Worm (Caenorhabditis elegans) whole organism, young adult: ENCODE results near the gene rpl-25.1.
A peak's percentile ranks its signal among the peaks of the same experiment; 100 is the strongest.

Experiments used
- F55B11.4 ChIP-seq: sonication (generic microtip); optimal IDR thresholded peaks from 2 replicates; lab custom pipeline; 2016; ENCODE audit warnings: missing compliant biosample characterization, missing genetic modification characterization, borderline replicate concordance; ENCODE audit not compliant: insufficient read depth
- F57A8.1 ChIP-seq: fragments of 200-800 bp; sonication (Bioruptor generic); optimal IDR thresholded peaks from 2 replicates; lab custom pipeline; 2018; ENCODE audit warnings: mild to moderate bottlenecking, missing genetic modification characterization, moderate library complexity, missing compliant biosample characterization
- F57C9.4 ChIP-seq: sonication (generic microtip); optimal IDR thresholded peaks from 2 replicates; lab custom pipeline; 2017; ENCODE audit warnings: mild to moderate bottlenecking, missing genetic modification characterization, missing compliant biosample characterization
- K12H6.12 ChIP-seq: fragments of 200-800 bp; sonication (Bioruptor generic); optimal IDR thresholded peaks from 2 replicates; lab custom pipeline; 2018; ENCODE audit warnings: mild to moderate bottlenecking, missing genetic modification characterization, missing compliant biosample characterization
- T07F8.4 ChIP-seq: sonication (generic microtip); optimal IDR thresholded peaks from 2 replicates; lab custom pipeline; 2016; ENCODE audit warnings: mild to moderate bottlenecking, missing genetic modification characterization, moderate library complexity, missing compliant biosample characterization
- Y53G8AR.9 ChIP-seq: fragments of 200-800 bp; sonication (Bioruptor generic); conservative IDR thresholded peaks from 2 replicates; pipeline ENCODE4 v1.3.6; 2022; ENCODE audit warnings: missing genetic modification reagents, missing genetic modification characterization, missing compliant biosample characterization
- Y56A3A.18 ChIP-seq: fragments of 200-800 bp; sonication (Bioruptor generic); IDR thresholded peaks from 2 replicates; pipeline ENCODE4 v1.3.6; 2022; ENCODE audit warnings: missing genetic modification reagents, missing genetic modification characterization, missing compliant biosample characterization
- Y67H2A.10 ChIP-seq: fragments of 200-800 bp; sonication (Bioruptor generic); conservative IDR thresholded peaks from 2 replicates; pipeline ENCODE4 v1.3.6; 2022; ENCODE audit warnings: missing genetic modification reagents, missing genetic modification characterization, missing compliant biosample characterization
- aptf-3 ChIP-seq: fragments of 200-800 bp; sonication (Bioruptor generic); IDR thresholded peaks from 2 replicates; pipeline ENCODE4 v1.3.6; 2022; ENCODE audit warnings: missing genetic modification characterization, missing compliant biosample characterization
- attf-3 ChIP-seq: fragments of 200-800 bp; sonication (Bioruptor generic); conservative IDR thresholded peaks from 2 replicates; pipeline ENCODE4 v1.3.6; 2022; ENCODE audit warnings: missing genetic modification reagents, missing genetic modification characterization, missing compliant biosample characterization
- attf-6 ChIP-seq: fragments of 200-800 bp; sonication (Bioruptor generic); IDR thresholded peaks from 2 replicates; pipeline ENCODE4 v1.3.6; 2022; ENCODE audit warnings: missing genetic modification reagents, missing genetic modification characterization, missing compliant biosample characterization
- ceh-58 ChIP-seq: fragments of 200-800 bp; sonication (Bioruptor generic); IDR thresholded peaks from 2 replicates; pipeline ENCODE4 v1.3.6; 2022; ENCODE audit warnings: missing genetic modification characterization, missing compliant biosample characterization
- ceh-79 ChIP-seq: sonication (generic microtip); optimal IDR thresholded peaks from 2 replicates; lab custom pipeline; 2017; ENCODE audit warnings: mild to moderate bottlenecking, missing genetic modification characterization, missing compliant biosample characterization
- ceh-91 ChIP-seq: fragments of 200-800 bp; sonication (Bioruptor generic); IDR thresholded peaks from 2 replicates; pipeline ENCODE4 v1.3.6; 2022; ENCODE audit warnings: missing genetic modification reagents, missing genetic modification characterization, missing compliant biosample characterization
- die-1 ChIP-seq: sonication (generic microtip); optimal IDR thresholded peaks from 2 replicates; lab custom pipeline; 2016; ENCODE audit warnings: missing genotype, mild to moderate bottlenecking, missing genetic modification characterization, missing compliant biosample characterization
- ekl-4 ChIP-seq: fragments of 200-800 bp; sonication (Bioruptor generic); IDR thresholded peaks from 2 replicates; pipeline ENCODE4 v1.3.6; 2022; ENCODE audit warnings: missing genetic modification reagents, missing genetic modification characterization, missing compliant biosample characterization
- ets-4 ChIP-seq: fragments of 200-800 bp; sonication (Bioruptor generic); optimal IDR thresholded peaks from 2 replicates; lab custom pipeline; 2018; ENCODE audit warnings: mild to moderate bottlenecking, missing genetic modification characterization, missing compliant biosample characterization
- him-1 ChIP-seq: sonication (generic microtip); optimal IDR thresholded peaks from 2 replicates; lab custom pipeline; 2016; ENCODE audit warnings: missing genotype, missing genetic modification reagents, missing genetic modification characterization, missing compliant biosample characterization
- hlh-12 ChIP-seq: sonication (generic microtip); optimal IDR thresholded peaks from 2 replicates; lab custom pipeline; 2016; ENCODE audit warnings: missing genetic modification characterization, missing compliant biosample characterization
- hlh-26 ChIP-seq: fragments of 200-800 bp; sonication (Bioruptor generic); conservative IDR thresholded peaks from 2 replicates; pipeline ENCODE4 v1.3.6; 2022; ENCODE audit warnings: missing genetic modification reagents, missing genetic modification characterization, missing compliant biosample characterization
- lin-26 ChIP-seq: fragments of 200-800 bp; sonication (Bioruptor generic); IDR thresholded peaks from 2 replicates; pipeline ENCODE4 v1.3.6; 2022; ENCODE audit warnings: missing genetic modification reagents, missing genetic modification characterization, missing compliant biosample characterization
- lin-54 ChIP-seq: fragments of 200-800 bp; sonication (Bioruptor generic); optimal IDR thresholded peaks from 2 replicates; lab custom pipeline; 2018; ENCODE audit warnings: mild to moderate bottlenecking, missing genetic modification characterization, missing compliant biosample characterization
- madf-10 ChIP-seq: sonication (generic microtip); optimal IDR thresholded peaks from 2 replicates; lab custom pipeline; 2016; ENCODE audit warnings: mild to moderate bottlenecking, missing genetic modification characterization, missing compliant biosample characterization
- nfya-1 ChIP-seq: sonication (generic microtip); optimal IDR thresholded peaks from 2 replicates; lab custom pipeline; 2017; ENCODE audit warnings: antibody characterized with exemption, missing compliant biosample characterization, missing genetic modification characterization, borderline replicate concordance; ENCODE audit not compliant: insufficient read depth
- nhr-179 ChIP-seq: sonication (generic microtip); optimal IDR thresholded peaks from 2 replicates; lab custom pipeline; 2016; ENCODE audit warnings: mild to moderate bottlenecking, missing genetic modification characterization, missing compliant biosample characterization
- nhr-80 ChIP-seq: sonication (generic microtip); optimal IDR thresholded peaks from 2 replicates; lab custom pipeline; 2016; ENCODE audit warnings: missing genetic modification characterization, missing compliant biosample characterization
- nhr-90 ChIP-seq: sonication (generic microtip); optimal IDR thresholded peaks from 2 replicates; lab custom pipeline; 2016; ENCODE audit warnings: missing genotype, mild to moderate bottlenecking, missing genetic modification characterization, missing compliant biosample characterization
- rec-8 ChIP-seq, 2 experiments: sonication (generic microtip); optimal IDR thresholded peaks; 2 replicates each; lab custom pipeline; 2016; ENCODE audit warnings: mild to moderate bottlenecking in 2 of 2, missing genetic modification characterization in 2 of 2, missing genetic modification reagents in 2 of 2, missing genotype in 2 of 2, missing biosample characterization in 1 of 2, missing compliant biosample characterization in 1 of 2, moderate library complexity in 1 of 2
- repo-1 ChIP-seq: sonication (generic microtip); optimal IDR thresholded peaks from 2 replicates; lab custom pipeline; 2017; ENCODE audit warnings: mild to moderate bottlenecking, missing genetic modification characterization, missing compliant biosample characterization
- rpc-1 ChIP-seq, 2 experiments: fragments of 150-350 bp in 1 of 2; sonication (generic microtip) in 1 of 2; optimal IDR thresholded peaks; 2 replicates each; lab custom pipeline; 2014 to 2018; ENCODE audit warnings: missing biosample characterization in 1 of 2, missing genetic modification characterization in 1 of 2, missing genetic modification reagents in 1 of 2, missing genotype in 1 of 2
- sea-2 ChIP-seq: fragments of 200-800 bp; sonication (Bioruptor generic); IDR thresholded peaks from 2 replicates; pipeline ENCODE4 v1.3.6; 2022; ENCODE audit warnings: missing genetic modification characterization, missing compliant biosample characterization
- snpc-1.3 ChIP-seq: sonication (generic microtip); optimal IDR thresholded peaks from 2 replicates; lab custom pipeline; 2017; ENCODE audit warnings: missing genetic modification characterization, mild to moderate bottlenecking, missing compliant biosample characterization, antibody characterized with exemption, moderate library complexity, missing genotype, missing genetic modification reagents; ENCODE audit not compliant: insufficient read depth
- snpc-3.4 ChIP-seq: sonication (generic microtip); optimal IDR thresholded peaks from 2 replicates; lab custom pipeline; 2017; ENCODE audit warnings: missing genetic modification characterization, mild to moderate bottlenecking, missing compliant biosample characterization, antibody characterized with exemption, moderate library complexity, missing genotype, missing genetic modification reagents
- tbx-9 ChIP-seq: sonication (generic microtip); optimal IDR thresholded peaks from 2 replicates; lab custom pipeline; 2016; ENCODE audit warnings: borderline replicate concordance, missing genetic modification characterization, inconsistent platforms, missing compliant biosample characterization
- tlf-1 ChIP-seq: fragments of 200-800 bp; sonication (Bioruptor generic); optimal IDR thresholded peaks from 2 replicates; lab custom pipeline; 2018; ENCODE audit warnings: mild to moderate bottlenecking, missing genetic modification characterization, missing compliant biosample characterization
- zfh-2 ChIP-seq: fragments of 200-800 bp; sonication (Bioruptor generic); conservative IDR thresholded peaks from 2 replicates; pipeline ENCODE4 v1.3.6; 2022; ENCODE audit warnings: missing genetic modification reagents, missing genetic modification characterization, missing compliant biosample characterization
- ztf-28 ChIP-seq: fragments of 200-800 bp; sonication (Bioruptor generic); IDR thresholded peaks from 2 replicates; pipeline ENCODE4 v1.3.6; 2022; ENCODE audit warnings: missing genetic modification reagents, missing genetic modification characterization, missing compliant biosample characterization
- ztf-6 ChIP-seq: fragments of 200-800 bp; sonication (Bioruptor generic); IDR thresholded peaks from 2 replicates; pipeline ENCODE4 v1.3.6; 2022; ENCODE audit warnings: missing genetic modification reagents, missing genetic modification characterization, missing compliant biosample characterization

rpl-25.1 gene

ce11 chrX:4720603-4721529, 5.9 kb downstream of the rpl-25.1 start, which contains the start of gene F55D10.4:
Gene F55D10.4, minus strand, starts transcription at chrX:4720653.
- TF ChIP-seq Y56A3A.18 (GFP tag; lab: Robert Waterston, UW) = no peak
- peak; percentile 3 for TF ChIP-seq K12H6.12 (tag; lab: Kevin White, UChicago)

- TF ChIP-seq hlh-26 (no peak), ztf-6 (GFP tag; lab: Robert Waterston, UW) (no peak), zfh-2 (GFP tag; lab: Robert Waterston, UW) (no peak)
Observed at ce11 chrX:4727388-4727787, 12.4 kb downstream of the rpl-25.1 start, which contains the start of gene acc-3. Gene acc-3, minus strand, starts transcription at chrX:4727488.

- TF ChIP-seq him-1 (no peak), nfya-1 (no peak), die-1 (no peak), ets-4 (GFP tag; lab: Kevin White, UChicago) (no peak), hlh-12 (tag; lab: Kevin White, UChicago) (no peak), repo-1 (no peak), ceh-79 (tag; lab: Kevin White, UChicago) (no peak), attf-3 (GFP tag; lab: Robert Waterston, UW) (no peak), lin-26 (no peak), lin-54 (no peak), tlf-1 (no peak), ztf-28 (GFP tag; lab: Robert Waterston, UW) (no peak), ceh-91 (GFP tag; lab: Robert Waterston, UW) (no peak), T07F8.4 (tag; lab: Kevin White, UChicago) (no peak), attf-6 (GFP tag; lab: Robert Waterston, UW) (no peak), Y56A3A.18 (GFP tag; lab: Robert Waterston, UW) (no peak), nhr-80 (tag; lab: Kevin White, UChicago) (no peak), snpc-1.3 (tag; lab: Kevin White, UChicago) (no peak), ekl-4 (GFP tag; lab: Robert Waterston, UW) (no peak)
Observed at ce11 chrX:4732752-4733151, 17.8 kb downstream of the rpl-25.1 start, which contains the start of gene aman-1. Gene aman-1, plus strand, starts transcription at chrX:4733095.

- TF ChIP-seq T07F8.4 (tag; lab: Kevin White, UChicago) (no peak), snpc-3.4 (tag; lab: Kevin White, UChicago) (no peak), ceh-58 (GFP tag; lab: Robert Waterston, UW) (no peak), nhr-179 (tag; lab: Kevin White, UChicago) (no peak), ceh-91 (GFP tag; lab: Robert Waterston, UW) (no peak), hlh-26 (no peak), rec-8 (tag; optimal IDR thresholded peaks at IDR 0.05; lab: Kevin White, UChicago) (no peak), F57A8.1 (no peak)
Observed at ce11 chrX:4740630-4741029, 25.7 kb downstream of the rpl-25.1 start.

ce11 chrX:4742285-4742684, 27.3 kb downstream of the rpl-25.1 start:
- TF ChIP-seq sea-2 (no peak), F55B11.4 (tag; lab: Kevin White, UChicago) (no peak), nhr-90 (tag; lab: Kevin White, UChicago) (no peak), Y53G8AR.9 (GFP tag; lab: Robert Waterston, UW) (no peak), aptf-3 (GFP tag; lab: Robert Waterston, UW) (no peak), ekl-4 (GFP tag; lab: Robert Waterston, UW) (no peak), ceh-91 (GFP tag; lab: Robert Waterston, UW) (no peak), F57C9.4 (tag; lab: Kevin White, UChicago) (no peak), madf-10 (tag; lab: Kevin White, UChicago) (no peak), tbx-9 (tag; lab: Kevin White, UChicago) (no peak), rpc-1 (optimal IDR thresholded peaks at IDR 0.05; lab: Kevin White, UChicago) (no peak), rpc-1 (tag; optimal IDR thresholded peaks at IDR 0.05; lab: Kevin White, UChicago) (no peak), snpc-1.3 (tag; lab: Kevin White, UChicago) (no peak), Y67H2A.10 (GFP tag; lab: Robert Waterston, UW) (no peak), nfya-1 (no peak)
